Worm (Caenorhabditis elegans) whole organism, L4/young adult: ENCODE data around the gene acbp-7.

ENCODE experiments used
- W03F9.2 ChIP-seq: fragments of 150-350 bp; optimal IDR thresholded peaks from 2 replicates; lab custom pipeline; 2014; ENCODE audit warnings: missing biosample characterization, missing genetic modification characterization
- dao-5 ChIP-seq: sonication (generic microtip); optimal IDR thresholded peaks from 2 replicates; lab custom pipeline; 2016; ENCODE audit warnings: missing genotype, missing genetic modification characterization, moderate library complexity, missing compliant biosample characterization
- him-1 ChIP-seq: sonication (generic microtip); optimal IDR thresholded peaks from 2 replicates; lab custom pipeline; 2016; ENCODE audit warnings: missing genotype, missing genetic modification reagents, missing genetic modification characterization, missing compliant biosample characterization

ce11 chrIII:4796536-4796935 is 41.0 kb upstream of the acbp-7 start, which contains the start of gene tag-325:
- TF ChIP-seq him-1 (no peak), W03F9.2 (tag; lab: Kevin White, UChicago) (no peak), dao-5 (tag; lab: Kevin White, UChicago) (no peak)
